Fruit fly (Drosophila melanogaster) whole organism, embryonic: ENCODE measurements around the gene Theg.

Experiments
- Awh ChIP-seq: fragments of 200-800 bp; sonication (Bioruptor generic); IDR thresholded peaks from 2 replicates; pipeline ENCODE4, ENCODE4 v1.3.6; 2022; ENCODE audit warnings: missing biosample characterization, missing genetic modification characterization
- CG10366 ChIP-seq: fragments of 200-800 bp; sonication (Bioruptor generic); IDR thresholded peaks from 2 replicates; pipeline ENCODE4 v1.3.6; 2022; ENCODE audit warnings: missing biosample characterization, missing genetic modification characterization
- CG11504 ChIP-seq: fragments of 200-800 bp; sonication (Bioruptor generic); optimal IDR thresholded peaks from 3 replicates; lab custom pipeline; 2019; ENCODE audit warnings: missing biosample characterization, mild to moderate bottlenecking, missing genetic modification characterization, moderate library complexity
- CG11696 ChIP-seq: fragments of 200-800 bp; sonication (Bioruptor generic); IDR thresholded peaks from 2 replicates; pipeline ENCODE4 v1.3.6; 2022; ENCODE audit warnings: missing biosample characterization, missing genetic modification characterization
- CG12155 ChIP-seq: fragments of 200-800 bp; sonication (Bioruptor generic); optimal IDR thresholded peaks from 3 replicates; lab custom pipeline; 2016; ENCODE audit warnings: missing biosample characterization, missing genetic modification characterization
- CG12744 ChIP-seq: fragments of 200-800 bp; sonication (Bioruptor generic); optimal IDR thresholded peaks from 2 replicates; lab custom pipeline; 2016; ENCODE audit warnings: missing biosample characterization, missing genetic modification characterization
- CG13123 ChIP-seq: fragments of 200-800 bp; sonication (Bioruptor generic); optimal IDR thresholded peaks from 2 replicates; lab custom pipeline; 2016; ENCODE audit warnings: missing biosample characterization, missing genetic modification characterization
- CG15011 ChIP-seq: fragments of 200-800 bp; sonication (Bioruptor generic); optimal IDR thresholded peaks from 3 replicates; lab custom pipeline; 2018; ENCODE audit warnings: missing biosample characterization, mild to moderate bottlenecking, missing genetic modification characterization
- CG17359 ChIP-seq: fragments of 200-800 bp; sonication (Bioruptor generic); optimal IDR thresholded peaks from 3 replicates; lab custom pipeline; 2018; ENCODE audit warnings: missing biosample characterization, mild to moderate bottlenecking, missing genetic modification characterization, moderate library complexity
- CG17568 ChIP-seq: fragments of 200-800 bp; sonication (Bioruptor generic); optimal IDR thresholded peaks from 2 replicates; lab custom pipeline; 2018; ENCODE audit warnings: missing biosample characterization, mild to moderate bottlenecking, missing genetic modification characterization, moderate library complexity
- CG18476 ChIP-seq: fragments of 200-800 bp; sonication (Bioruptor generic); optimal IDR thresholded peaks from 2 replicates; lab custom pipeline; 2016; ENCODE audit warnings: missing biosample characterization, mild to moderate bottlenecking, missing genetic modification characterization
- CG33557 ChIP-seq: fragments of 200-800 bp; sonication (Bioruptor generic); optimal IDR thresholded peaks from 2 replicates; lab custom pipeline; 2019; ENCODE audit warnings: missing biosample characterization, mild to moderate bottlenecking, missing genetic modification characterization, moderate library complexity
- CG5953 ChIP-seq: fragments of 200-800 bp; sonication (Bioruptor generic); IDR thresholded peaks from 2 replicates; pipeline ENCODE4 v1.3.6; 2022; ENCODE audit warnings: missing biosample characterization, missing genetic modification characterization
- CG6654 ChIP-seq: fragments of 200-800 bp; sonication (Bioruptor generic); optimal IDR thresholded peaks from 2 replicates; lab custom pipeline; 2017; ENCODE audit warnings: missing biosample characterization, mild to moderate bottlenecking, missing genetic modification characterization
- CG6689 ChIP-seq: fragments of 200-800 bp; sonication (Bioruptor generic); IDR thresholded peaks from 2 replicates; pipeline ENCODE4 v1.3.6; 2022; ENCODE audit warnings: missing biosample characterization, missing genetic modification characterization
- CG7372 ChIP-seq: fragments of 200-800 bp; sonication (Bioruptor generic); IDR thresholded peaks from 2 replicates; pipeline ENCODE4 v1.3.6; 2022; ENCODE audit warnings: missing biosample characterization, missing genetic modification characterization
- CG9609 ChIP-seq: fragments of 200-800 bp; sonication (Bioruptor generic); optimal IDR thresholded peaks from 3 replicates; lab custom pipeline; 2016; ENCODE audit warnings: missing biosample characterization, missing genetic modification characterization
- Dbx ChIP-seq: fragments of 200-800 bp; sonication (Bioruptor generic); IDR thresholded peaks from 3 replicates; pipeline ENCODE4 v1.3.6; 2022; ENCODE audit warnings: missing biosample characterization, missing genetic modification characterization
- Dip3 ChIP-seq: fragments of 200-800 bp; sonication (Bioruptor generic); optimal IDR thresholded peaks from 3 replicates; lab custom pipeline; 2016; ENCODE audit warnings: missing biosample characterization, missing genetic modification characterization
- Gug ChIP-seq: fragments of 200-800 bp; sonication (Bioruptor generic); IDR thresholded peaks from 4 replicates; pipeline ENCODE4 v1.3.6; 2022; ENCODE audit warnings: missing biosample characterization, missing genetic modification characterization
- HLH3B ChIP-seq: fragments of 200-800 bp; sonication (Bioruptor generic); IDR thresholded peaks from 2 replicates; pipeline ENCODE4 v1.3.6; 2022; ENCODE audit warnings: missing biosample characterization, missing genetic modification characterization
- Hsf ChIP-seq: fragments of 200-800 bp; sonication (Bioruptor generic); optimal IDR thresholded peaks from 3 replicates; lab custom pipeline; 2016; ENCODE audit warnings: missing biosample characterization, missing genetic modification characterization
- Jarid2 ChIP-seq: fragments of 200-800 bp; sonication (Bioruptor generic); optimal IDR thresholded peaks from 3 replicates; lab custom pipeline; 2017; ENCODE audit warnings: mild to moderate bottlenecking, missing biosample characterization, missing genetic modification reagents, missing genetic modification characterization
- MBD-R2 ChIP-seq: fragments of 200-800 bp; sonication (Bioruptor generic); IDR thresholded peaks from 2 replicates; pipeline ENCODE4 v1.3.6; 2022; ENCODE audit warnings: missing biosample characterization, missing genetic modification characterization
- NC2α ChIP-seq: fragments of 200-800 bp; sonication (Bioruptor generic); optimal IDR thresholded peaks from 2 replicates; lab custom pipeline; 2016; ENCODE audit warnings: missing biosample characterization, missing genetic modification characterization
- Oaz ChIP-seq: fragments of 200-800 bp; sonication (Bioruptor generic); IDR thresholded peaks from 2 replicates; pipeline ENCODE4 v1.3.6; 2022; ENCODE audit warnings: missing biosample characterization, missing genetic modification characterization
- Poxn ChIP-seq: fragments of 200-800 bp; sonication (Bioruptor generic); IDR thresholded peaks from 2 replicates; pipeline ENCODE4 v1.3.6; 2022; ENCODE audit warnings: missing biosample characterization, missing genetic modification characterization
- Six4 ChIP-seq: fragments of 200-800 bp; sonication (Bioruptor generic); optimal IDR thresholded peaks from 2 replicates; lab custom pipeline; 2016; ENCODE audit warnings: missing biosample characterization, missing genetic modification characterization
- Sry-β ChIP-seq: fragments of 200-800 bp; sonication (Bioruptor generic); optimal IDR thresholded peaks from 2 replicates; lab custom pipeline; 2018; ENCODE audit warnings: missing biosample characterization, mild to moderate bottlenecking, missing genetic modification characterization, moderate library complexity
- Tbp ChIP-seq: fragments of >200 bp; optimal IDR thresholded peaks from 2 replicates; lab custom pipeline; 2018; ENCODE audit warnings: missing biosample characterization, missing genetic modification characterization
- ab ChIP-seq: fragments of 200-800 bp; sonication (Bioruptor generic); optimal IDR thresholded peaks from 2 replicates; lab custom pipeline; 2016; ENCODE audit warnings: missing biosample characterization, missing genetic modification characterization
- ap ChIP-seq: fragments of 200-800 bp; sonication (Bioruptor generic); IDR thresholded peaks from 2 replicates; pipeline ENCODE4 v1.3.6; 2022; ENCODE audit warnings: missing biosample characterization, missing genetic modification characterization
- bcd ChIP-seq: fragments of 200-800 bp; sonication (Bioruptor generic); optimal IDR thresholded peaks from 2 replicates; lab custom pipeline; 2017; ENCODE audit warnings: missing biosample characterization, mild to moderate bottlenecking, missing genetic modification characterization
- bowl ChIP-seq: fragments of 200-800 bp; sonication (Bioruptor generic); IDR thresholded peaks from 2 replicates; pipeline ENCODE4 v1.3.6; 2022; ENCODE audit warnings: missing biosample characterization, missing genetic modification characterization
- btn ChIP-seq: fragments of 200-800 bp; sonication (Bioruptor generic); optimal IDR thresholded peaks from 2 replicates; lab custom pipeline; 2016; ENCODE audit warnings: missing biosample characterization, missing genetic modification characterization
- cad ChIP-seq: fragments of >200 bp; optimal IDR thresholded peaks from 2 replicates; lab custom pipeline; 2017; ENCODE audit warnings: missing biosample characterization, missing genetic modification characterization
- chm ChIP-seq: fragments of 200-800 bp; sonication (Bioruptor generic); IDR thresholded peaks from 2 replicates; pipeline ENCODE4 v1.3.6; 2022; ENCODE audit warnings: missing biosample characterization, missing genetic modification characterization
- crp ChIP-seq, 2 experiments: fragments of 200-800 bp; sonication (Bioruptor generic); optimal IDR thresholded peaks; 2 replicates in 1 of 2; 3 replicates in 1 of 2; lab custom pipeline; 2017; ENCODE audit warnings: missing biosample characterization in 2 of 2, missing genetic modification characterization in 2 of 2, mild to moderate bottlenecking in 1 of 2, moderate library complexity in 1 of 2
- disco-r ChIP-seq: fragments of 200-800 bp; sonication (Bioruptor generic); optimal IDR thresholded peaks from 2 replicates; lab custom pipeline; 2016; ENCODE audit warnings: missing biosample characterization, missing genetic modification characterization
- lab ChIP-seq: fragments of 200-800 bp; sonication (Bioruptor generic); optimal IDR thresholded peaks from 3 replicates; lab custom pipeline; 2017; ENCODE audit warnings: missing biosample characterization, missing genetic modification characterization, mild to moderate bottlenecking, moderate library complexity, missing genetic modification reagents
- nerfin-2 ChIP-seq: fragments of 200-800 bp; sonication (Bioruptor generic); IDR thresholded peaks from 2 replicates; pipeline ENCODE4 v1.3.6; 2022; ENCODE audit warnings: missing biosample characterization, missing genetic modification characterization; ENCODE audit not compliant: partially characterized antibody
- prd ChIP-seq, 3 experiments: fragments of >200 bp in 2 of 3; fragments of 200-800 bp in 1 of 3; sonication (Bioruptor generic) in 1 of 3; optimal IDR thresholded peaks in 2 of 3; IDR thresholded peaks in 1 of 3; 2 replicates in 2 of 3; 3 replicates in 1 of 3; pipeline versions ENCODE4 v1.3.6 to Lab custom; 2017 to 2022; ENCODE audit warnings: missing biosample characterization in 1 of 3, missing genetic modification characterization in 1 of 3
- pros ChIP-seq: fragments of 200-800 bp; sonication (Bioruptor generic); optimal IDR thresholded peaks from 3 replicates; lab custom pipeline; 2019; ENCODE audit warnings: missing biosample characterization, mild to moderate bottlenecking, missing genetic modification characterization, moderate library complexity
- pzg ChIP-seq: fragments of 200-800 bp; sonication (Bioruptor generic); optimal IDR thresholded peaks from 3 replicates; lab custom pipeline; 2018; ENCODE audit warnings: missing biosample characterization, mild to moderate bottlenecking, missing genetic modification characterization, moderate library complexity
- ranshi ChIP-seq: fragments of 200-800 bp; sonication (Bioruptor generic); IDR thresholded peaks from 2 replicates; pipeline ENCODE4 v1.3.6; 2022; ENCODE audit warnings: missing biosample characterization, missing genetic modification characterization
- schlank ChIP-seq: fragments of 200-800 bp; sonication (Bioruptor generic); optimal IDR thresholded peaks from 2 replicates; lab custom pipeline; 2018; ENCODE audit warnings: missing biosample characterization, mild to moderate bottlenecking, missing genetic modification characterization
- ssp ChIP-seq: fragments of 200-800 bp; sonication (Bioruptor generic); IDR thresholded peaks from 2 replicates; pipeline ENCODE4 v1.3.6; 2022; ENCODE audit warnings: missing biosample characterization, missing genetic modification characterization
- stwl ChIP-seq: fragments of 200-800 bp; sonication (Bioruptor generic); optimal IDR thresholded peaks from 3 replicates; lab custom pipeline; 2018; ENCODE audit warnings: missing biosample characterization, mild to moderate bottlenecking, missing genetic modification characterization, moderate library complexity
- usp ChIP-seq: fragments of >200 bp; optimal IDR thresholded peaks from 2 replicates; lab custom pipeline; 2017; ENCODE audit warnings: missing biosample characterization, missing genetic modification characterization
- wdn ChIP-seq: fragments of 200-800 bp; sonication (Bioruptor generic); IDR thresholded peaks from 2 replicates; pipeline ENCODE4 v1.3.6; 2022; ENCODE audit warnings: missing biosample characterization, missing genetic modification characterization
- wek ChIP-seq: fragments of 200-800 bp; sonication (Bioruptor generic); optimal IDR thresholded peaks from 3 replicates; lab custom pipeline; 2018; ENCODE audit warnings: missing biosample characterization, mild to moderate bottlenecking, missing genetic modification characterization, moderate library complexity

Gene Theg

DNA sequence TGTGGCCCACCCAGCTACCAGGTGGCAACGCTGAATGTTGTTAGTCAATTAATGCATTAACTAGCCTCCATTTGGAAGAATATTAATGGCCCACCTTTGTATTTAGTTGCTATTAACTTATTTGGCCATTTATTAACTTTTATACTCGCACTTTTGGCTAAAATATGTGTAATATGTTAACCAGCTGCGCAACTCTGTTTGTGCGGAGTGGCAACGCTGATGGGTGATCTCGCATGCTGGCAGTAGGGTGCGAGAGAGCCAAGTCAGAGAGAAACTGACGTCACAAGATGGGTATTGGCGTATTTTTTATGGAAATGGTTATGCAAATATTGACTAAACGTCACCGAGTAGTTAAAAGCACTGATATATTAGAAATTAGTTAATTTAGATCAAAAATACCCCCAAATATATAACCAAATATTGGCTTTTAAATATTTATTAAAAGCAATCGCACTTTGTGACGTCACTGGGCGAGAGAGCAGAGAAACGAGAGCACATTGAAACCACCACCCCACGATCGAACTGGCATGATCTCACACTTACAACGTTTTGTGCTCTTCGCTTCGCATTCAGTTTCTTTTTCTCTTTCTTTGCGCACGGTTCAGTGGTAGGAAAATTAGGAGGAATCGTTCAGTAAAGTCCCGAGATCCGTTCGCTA is 27.3 kb downstream of the Theg start, which contains the start of gene how (continued):
- TF ChIP-seq CG17359 (tag; lab: Kevin White, UChicago) = no peak
- no peak for TF ChIP-seq Tbp (GFP tag; lab: Kevin White, UChicago)
- TF ChIP-seq ssp (GFP tag; lab: Robert Waterston, UW) = no peak
- no peak for TF ChIP-seq CG18476 (GFP tag; lab: Kevin White, UChicago)
- TF ChIP-seq CG6654 (GFP tag; lab: Kevin White, UChicago) = no peak
- TF ChIP-seq usp = no peak
- no peak for TF ChIP-seq CG7372 (GFP tag; lab: Robert Waterston, UW)
- TF ChIP-seq bowl (GFP tag; lab: Robert Waterston, UW) = no peak
- TF ChIP-seq Poxn = no peak
- TF ChIP-seq Hsf (GFP tag; lab: Kevin White, UChicago) = peak; percentile 10
- TF ChIP-seq Sry-β (GFP tag; lab: Kevin White, UChicago) = peak; percentile 79
- TF ChIP-seq NC2α (GFP tag; lab: Kevin White, UChicago) = peak; percentile 20
- no peak for TF ChIP-seq btn (GFP tag; lab: Kevin White, UChicago)
- TF ChIP-seq ranshi = no peak
- no peak for TF ChIP-seq Gug (GFP tag; lab: Robert Waterston, UW)
- TF ChIP-seq CG10366 = no peak
- TF ChIP-seq CG17568 (GFP tag; lab: Kevin White, UChicago) = no peak
- TF ChIP-seq CG15011 = no peak
- TF ChIP-seq HLH3B (GFP tag; lab: Robert Waterston, UW) = no peak
- no peak for TF ChIP-seq CG12744 (GFP tag; lab: Kevin White, UChicago)
- TF ChIP-seq CG6689 (GFP tag; lab: Robert Waterston, UW) = peak; percentile 100
- TF ChIP-seq stwl (tag; lab: Kevin White, UChicago) = peak; percentile 45
- TF ChIP-seq bcd = no peak
- TF ChIP-seq CG11504 (tag; lab: Kevin White, UChicago) = peak; percentile 40
- no peak for TF ChIP-seq CG5953 (GFP tag; lab: Robert Waterston, UW)
- TF ChIP-seq MBD-R2 (GFP tag; lab: Robert Waterston, UW) = peak; percentile 57
- TF ChIP-seq Dip3 (GFP tag; lab: Kevin White, UChicago) = no peak
- TF ChIP-seq CG11696 (GFP tag; lab: Robert Waterston, UW) = no peak
- no peak for TF ChIP-seq CG13123
- TF ChIP-seq cad = no peak
- no peak for TF ChIP-seq Six4 (GFP tag; lab: Kevin White, UChicago)
- TF ChIP-seq ap (GFP tag; lab: Robert Waterston, UW) = no peak
- peak; percentile 46 for TF ChIP-seq pros (GFP tag; lab: Kevin White, UChicago)
- peak; percentile 93 for TF ChIP-seq Jarid2 (GFP tag; lab: Kevin White, UChicago)
- TF ChIP-seq schlank (tag; lab: Kevin White, UChicago) = no peak
- no peak for TF ChIP-seq nerfin-2 (GFP tag; lab: Robert Waterston, UW)
- peak; percentile 83 for TF ChIP-seq chm (GFP tag; lab: Robert Waterston, UW)
- TF ChIP-seq CG12155 = no peak
- peak; percentile 43 for TF ChIP-seq CG33557 (GFP tag; lab: Kevin White, UChicago)
- peak; percentile 69 for TF ChIP-seq pzg (GFP tag; lab: Kevin White, UChicago)
- TF ChIP-seq wek (GFP tag; lab: Kevin White, UChicago) = no peak
- TF ChIP-seq Dbx = no peak
- no peak for TF ChIP-seq prd (optimal IDR thresholded peaks at IDR 0.05; lab: Kevin White, UChicago)
- TF ChIP-seq prd (GFP tag; IDR thresholded peaks at IDR 0.05; lab: Robert Waterston, UW) = no peak
- TF ChIP-seq crp (GFP tag; optimal IDR thresholded peaks at IDR 0.05; lab: Kevin White, UChicago) = peak in 1 of 2 experiments; percentile 45
- peak; percentile 36 for TF ChIP-seq lab
- no peak for TF ChIP-seq Awh (GFP tag; lab: Robert Waterston, UW)
- TF ChIP-seq Oaz (GFP tag; lab: Robert Waterston, UW) = no peak
- TF ChIP-seq disco-r (GFP tag; lab: Kevin White, UChicago) = no peak
- no peak for TF ChIP-seq ab
- no peak for TF ChIP-seq CG9609 (GFP tag; lab: Kevin White, UChicago)
- no peak for TF ChIP-seq wdn
